Worm (Caenorhabditis elegans) whole organism, early embryonic: ENCODE measurements around the gene Y39H10A.1.

Experiments
- B0310.2 ChIP-seq: sonication (generic microtip); optimal IDR thresholded peaks from 2 replicates; lab custom pipeline; 2016; ENCODE audit warnings: mild to moderate bottlenecking, missing genetic modification characterization, missing compliant biosample characterization
- F13C5.2 ChIP-seq: sonication (generic microtip); optimal IDR thresholded peaks from 2 replicates; lab custom pipeline; 2017; ENCODE audit warnings: mild to moderate bottlenecking, missing genetic modification characterization, inconsistent platforms, missing compliant biosample characterization
- ama-1 ChIP-seq: fragments of 150-350 bp; optimal IDR thresholded peaks from 2 replicates; lab custom pipeline; 2014
- ceh-36 ChIP-seq: sonication (generic microtip); optimal IDR thresholded peaks from 2 replicates; lab custom pipeline; 2016; ENCODE audit warnings: missing genetic modification characterization, inconsistent platforms, missing compliant biosample characterization
- ets-7 ChIP-seq: sonication (generic microtip); optimal IDR thresholded peaks from 2 replicates; lab custom pipeline; 2016; ENCODE audit warnings: missing genotype, missing genetic modification characterization, missing compliant biosample characterization
- flt-1 ChIP-seq: fragments of 200-800 bp; sonication (Bioruptor generic); IDR thresholded peaks from 2 replicates; pipeline ENCODE4 v1.3.6; 2022; ENCODE audit warnings: missing genetic modification characterization, missing compliant biosample characterization
- hmbx-1 ChIP-seq: sonication (generic microtip); optimal IDR thresholded peaks from 2 replicates; lab custom pipeline; 2016; ENCODE audit warnings: mild to moderate bottlenecking, missing genetic modification characterization, missing compliant biosample characterization
- hmg-4 ChIP-seq: fragments of 200-800 bp; sonication (Bioruptor generic); optimal IDR thresholded peaks from 2 replicates; lab custom pipeline; 2018; ENCODE audit warnings: mild to moderate bottlenecking, missing genetic modification characterization, missing compliant biosample characterization
- pes-1 ChIP-seq: fragments of 200-800 bp; sonication (Bioruptor generic); IDR thresholded peaks from 2 replicates; pipeline ENCODE4 v1.3.6; 2022; ENCODE audit warnings: missing genetic modification reagents, missing genetic modification characterization, missing compliant biosample characterization
- tbx-37 ChIP-seq: fragments of 200-800 bp; sonication (Bioruptor generic); conservative IDR thresholded peaks from 2 replicates; pipeline ENCODE4 v1.3.6; 2022; ENCODE audit warnings: missing genetic modification reagents, missing genetic modification characterization, missing compliant biosample characterization
- tra-4 ChIP-seq: sonication (generic microtip); optimal IDR thresholded peaks from 2 replicates; lab custom pipeline; 2017; ENCODE audit warnings: missing genetic modification characterization, missing compliant biosample characterization

DNA sequence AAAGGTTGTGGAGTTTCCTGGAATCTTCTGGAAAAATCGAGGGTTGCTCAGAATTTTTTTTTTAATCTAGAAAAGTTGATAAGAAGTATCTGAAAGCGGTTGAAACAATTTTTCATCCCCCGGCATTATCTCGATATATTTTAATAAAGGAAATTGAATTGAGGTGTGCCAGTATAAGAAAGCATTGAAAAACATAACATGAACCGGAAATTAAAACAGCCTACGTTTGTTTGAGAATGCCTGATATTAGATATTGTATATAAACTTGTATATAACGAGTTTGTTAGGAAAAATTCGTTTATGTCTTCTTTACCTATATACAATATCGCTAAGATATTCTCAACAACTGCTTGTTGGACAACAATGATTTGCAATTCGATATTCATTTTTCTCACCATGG, 42.2 kb upstream of the Y39H10A.1 start, which contains the start of gene str-30:
- TF ChIP-seq B0310.2 (tag; lab: Kevin White, UChicago) (no peak), tra-4 (tag; lab: Kevin White, UChicago) (no peak), ama-1 (lab: Kevin White, UChicago) (no peak), pes-1 (no peak), F13C5.2 (no peak), hmg-4 (GFP tag; lab: Kevin White, UChicago) (no peak), hmbx-1 (tag; lab: Kevin White, UChicago) (no peak), ceh-36 (tag; lab: Kevin White, UChicago) (no peak), flt-1 (no peak), tbx-37 (GFP tag; lab: Robert Waterston, UW) (no peak), ets-7 (no peak)
